Worm (Caenorhabditis elegans) whole organism, L1 larva: ENCODE data around the gene T26C12.2.

ENCODE experiments used
- C04F5.9 ChIP-seq: sonication (generic microtip); optimal IDR thresholded peaks from 2 replicates; lab custom pipeline; 2016; ENCODE audit warnings: missing genetic modification characterization, missing compliant biosample characterization
- C16A3.4 ChIP-seq: fragments of 150-350 bp; optimal IDR thresholded peaks from 2 replicates; lab custom pipeline; 2014; ENCODE audit warnings: missing biosample characterization, missing genetic modification characterization
- C34B4.2 ChIP-seq: sonication (generic microtip); optimal IDR thresholded peaks from 2 replicates; lab custom pipeline; 2017; ENCODE audit warnings: mild to moderate bottlenecking, missing genetic modification characterization, missing compliant biosample characterization
- Y116A8C.19 ChIP-seq: sonication (generic microtip); optimal IDR thresholded peaks from 2 replicates; lab custom pipeline; 2016; ENCODE audit warnings: missing compliant biosample characterization, missing genetic modification characterization, borderline replicate concordance
- alr-1 ChIP-seq: fragments of 200-800 bp; sonication (Bioruptor generic); optimal IDR thresholded peaks from 2 replicates; lab custom pipeline; 2018; ENCODE audit warnings: borderline replicate concordance, mild to moderate bottlenecking, missing genetic modification characterization, missing compliant biosample characterization
- ama-1 ChIP-seq: fragments of 150-350 bp; optimal IDR thresholded peaks from 2 replicates; lab custom pipeline; 2014
- ceh-63 ChIP-seq: fragments of 200-800 bp; sonication (Bioruptor generic); optimal IDR thresholded peaks from 2 replicates; lab custom pipeline; 2018; ENCODE audit warnings: mild to moderate bottlenecking, missing genetic modification characterization, missing compliant biosample characterization
- ceh-82 ChIP-seq, 3 experiments: fragments of 150-350 bp in 1 of 3; sonication (generic microtip) in 2 of 3; optimal IDR thresholded peaks; 2 replicates each; lab custom pipeline; 2014 to 2017; ENCODE audit warnings: missing biosample characterization in 3 of 3, missing genetic modification characterization in 3 of 3
- dsc-1 ChIP-seq: sonication (generic microtip); optimal IDR thresholded peaks from 2 replicates; lab custom pipeline; 2016; ENCODE audit warnings: mild to moderate bottlenecking, missing genetic modification characterization, missing compliant biosample characterization
- efl-1 ChIP-seq, 4 experiments: fragments of 150-350 bp; optimal IDR thresholded peaks in 3 of 4; peaks in 1 of 4; 1 replicate in 1 of 4; 2 replicates in 3 of 4; lab custom pipeline; 2014; ENCODE audit warnings: missing biosample characterization in 2 of 4, missing genetic modification characterization in 2 of 4, missing genetic modification reagents in 2 of 4
- efl-3 ChIP-seq: fragments of 200-800 bp; sonication (Bioruptor generic); optimal IDR thresholded peaks from 2 replicates; lab custom pipeline; 2018; ENCODE audit warnings: mild to moderate bottlenecking, missing genetic modification characterization, missing compliant biosample characterization
- egl-27 ChIP-seq, 2 experiments: fragments of 150-350 bp in 1 of 2; sonication (generic microtip); optimal IDR thresholded peaks; 3 replicates each; lab custom pipeline; 2017 to 2018; ENCODE audit warnings: missing biosample characterization in 2 of 2, missing genetic modification characterization in 2 of 2, missing genetic modification reagents in 2 of 2
- elt-2 ChIP-seq: sonication (generic microtip); optimal IDR thresholded peaks from 2 replicates; lab custom pipeline; 2016; ENCODE audit warnings: missing genetic modification characterization, mild to moderate bottlenecking, inconsistent platforms, missing compliant biosample characterization, missing genetic modification reagents
- ets-5 ChIP-seq: fragments of 200-800 bp; sonication (Bioruptor generic); IDR thresholded peaks from 2 replicates; pipeline ENCODE4 v1.3.6; 2022; ENCODE audit warnings: missing genetic modification characterization, missing compliant biosample characterization
- fkh-10 ChIP-seq: sonication (generic microtip); optimal IDR thresholded peaks from 2 replicates; lab custom pipeline; 2017; ENCODE audit warnings: missing biosample characterization, missing genetic modification reagents, missing genetic modification characterization
- fkh-8 ChIP-seq: sonication (generic microtip); optimal IDR thresholded peaks from 2 replicates; lab custom pipeline; 2016; ENCODE audit warnings: mild to moderate bottlenecking, missing genetic modification characterization, missing compliant biosample characterization
- fos-1 ChIP-seq: fragments of 150-350 bp; optimal IDR thresholded peaks from 2 replicates; lab custom pipeline; 2014; ENCODE audit warnings: missing biosample characterization, missing genetic modification characterization
- grh-1 ChIP-seq: fragments of 200-800 bp; sonication (Bioruptor generic); IDR thresholded peaks from 2 replicates; pipeline ENCODE4 v1.3.6; 2022; ENCODE audit warnings: missing genetic modification reagents, missing genetic modification characterization, missing compliant biosample characterization
- hlh-17 ChIP-seq: fragments of 200-800 bp; sonication (Bioruptor generic); optimal IDR thresholded peaks from 2 replicates; lab custom pipeline; 2018; ENCODE audit warnings: missing genetic modification characterization, mild to moderate bottlenecking, missing compliant biosample characterization, moderate library complexity, borderline replicate concordance
- irx-1 ChIP-seq: sonication (generic microtip); optimal IDR thresholded peaks from 2 replicates; lab custom pipeline; 2016; ENCODE audit warnings: missing genetic modification characterization, missing compliant biosample characterization
- isw-1 ChIP-seq: fragments of 200-800 bp; sonication (Bioruptor generic); IDR thresholded peaks from 2 replicates; pipeline ENCODE4 v1.3.6; 2022; ENCODE audit warnings: missing genetic modification characterization, missing compliant biosample characterization
- jun-1 ChIP-seq: fragments of 150-350 bp; optimal IDR thresholded peaks from 2 replicates; lab custom pipeline; 2014; ENCODE audit warnings: missing biosample characterization, missing genetic modification reagents, missing genetic modification characterization
- lin-14 ChIP-seq: fragments of 200-800 bp; sonication (Bioruptor generic); optimal IDR thresholded peaks from 2 replicates; lab custom pipeline; 2018; ENCODE audit warnings: mild to moderate bottlenecking, missing genetic modification characterization, moderate library complexity, missing compliant biosample characterization
- lin-35 ChIP-seq, 2 experiments: fragments of 150-350 bp; optimal IDR thresholded peaks; 2 replicates each; lab custom pipeline; 2014; ENCODE audit warnings: missing biosample characterization in 2 of 2, missing genetic modification characterization in 2 of 2, missing genetic modification reagents in 2 of 2
- lir-3 ChIP-seq: sonication (generic microtip); optimal IDR thresholded peaks from 2 replicates; lab custom pipeline; 2016; ENCODE audit warnings: mild to moderate bottlenecking, missing genetic modification characterization, moderate library complexity, missing compliant biosample characterization; ENCODE audit not compliant: poor library complexity
- lsy-2 ChIP-seq, 2 experiments: fragments of 150-350 bp; optimal IDR thresholded peaks; 2 replicates each; lab custom pipeline; 2014; ENCODE audit warnings: missing biosample characterization in 2 of 2, missing genetic modification characterization in 2 of 2
- mab-9 ChIP-seq: fragments of 200-800 bp; sonication (Bioruptor generic); IDR thresholded peaks from 2 replicates; pipeline ENCODE4 v1.3.6; 2022; ENCODE audit warnings: missing genetic modification reagents, missing genetic modification characterization, missing compliant biosample characterization
- mep-1 ChIP-seq: fragments of 150-350 bp; optimal IDR thresholded peaks from 2 replicates; lab custom pipeline; 2014; ENCODE audit warnings: missing biosample characterization, missing genetic modification characterization
- nhr-12 ChIP-seq: sonication (generic microtip); optimal IDR thresholded peaks from 2 replicates; lab custom pipeline; 2017; ENCODE audit warnings: missing biosample characterization, missing genetic modification characterization
- nhr-19 ChIP-seq: fragments of 200-800 bp; sonication (Bioruptor generic); conservative IDR thresholded peaks from 2 replicates; pipeline ENCODE4 v1.3.6; 2022; ENCODE audit warnings: missing genetic modification characterization, missing compliant biosample characterization
- nhr-20 ChIP-seq: sonication (generic microtip); optimal IDR thresholded peaks from 2 replicates; lab custom pipeline; 2016; ENCODE audit warnings: mild to moderate bottlenecking, missing genetic modification characterization, missing compliant biosample characterization
- nhr-237 ChIP-seq: fragments of 150-350 bp; optimal IDR thresholded peaks from 2 replicates; lab custom pipeline; 2014; ENCODE audit warnings: missing biosample characterization, missing genetic modification characterization
- nhr-28 ChIP-seq: fragments of 150-350 bp; optimal IDR thresholded peaks from 2 replicates; lab custom pipeline; 2014; ENCODE audit warnings: missing biosample characterization, missing genetic modification characterization
- nhr-76 ChIP-seq: sonication (generic microtip); optimal IDR thresholded peaks from 2 replicates; lab custom pipeline; 2017; ENCODE audit warnings: missing biosample characterization, missing genetic modification characterization
- nhr-77 ChIP-seq: fragments of 150-350 bp; optimal IDR thresholded peaks from 2 replicates; lab custom pipeline; 2014; ENCODE audit warnings: missing biosample characterization, missing genetic modification characterization
- nhr-85 ChIP-seq: sonication (generic microtip); peaks from one replicate; lab custom pipeline; 2016; ENCODE audit warnings: missing genetic modification characterization, inconsistent platforms, missing compliant biosample characterization
- nhr-90 ChIP-seq: sonication (generic microtip); optimal IDR thresholded peaks from 2 replicates; lab custom pipeline; 2016; ENCODE audit warnings: mild to moderate bottlenecking, missing genetic modification characterization, missing compliant biosample characterization; ENCODE audit not compliant: poor library complexity
- pag-3 ChIP-seq: sonication (generic microtip); optimal IDR thresholded peaks from 2 replicates; lab custom pipeline; 2017; ENCODE audit warnings: missing genetic modification characterization, mild to moderate bottlenecking, missing compliant biosample characterization, antibody characterized with exemption, borderline replicate concordance; ENCODE audit not compliant: insufficient read depth
- pax-3 ChIP-seq: fragments of 200-800 bp; sonication (Bioruptor generic); optimal IDR thresholded peaks from 2 replicates; lab custom pipeline; 2018; ENCODE audit warnings: mild to moderate bottlenecking, missing genetic modification characterization, moderate library complexity, missing compliant biosample characterization
- rnt-1 ChIP-seq: sonication (generic microtip); optimal IDR thresholded peaks from 2 replicates; lab custom pipeline; 2016; ENCODE audit warnings: mild to moderate bottlenecking, missing genetic modification characterization, moderate library complexity, missing compliant biosample characterization
- snpc-4 ChIP-seq: fragments of 150-350 bp; optimal IDR thresholded peaks from 2 replicates; lab custom pipeline; 2014; ENCODE audit warnings: missing biosample characterization, missing genetic modification characterization
- sox-4 ChIP-seq: sonication (generic microtip); optimal IDR thresholded peaks from 2 replicates; lab custom pipeline; 2016; ENCODE audit warnings: missing genetic modification characterization, missing compliant biosample characterization
- sup-37 ChIP-seq: fragments of 200-800 bp; sonication (Bioruptor generic); optimal IDR thresholded peaks from 2 replicates; lab custom pipeline; 2018; ENCODE audit warnings: mild to moderate bottlenecking, missing genetic modification characterization, missing compliant biosample characterization
- swsn-7 ChIP-seq: sonication (generic microtip); optimal IDR thresholded peaks from 2 replicates; lab custom pipeline; 2016; ENCODE audit warnings: missing genetic modification characterization, missing compliant biosample characterization
- tlp-1 ChIP-seq: fragments of 150-350 bp; optimal IDR thresholded peaks from 2 replicates; lab custom pipeline; 2014; ENCODE audit warnings: missing biosample characterization, missing genetic modification characterization
- unc-130 ChIP-seq: fragments of 150-350 bp; optimal IDR thresholded peaks from 2 replicates; lab custom pipeline; 2017; ENCODE audit warnings: missing biosample characterization, missing genetic modification characterization, inconsistent platforms
- unc-30 ChIP-seq: sonication (generic microtip); optimal IDR thresholded peaks from 2 replicates; lab custom pipeline; 2017; ENCODE audit warnings: missing biosample characterization, missing genetic modification characterization
- unc-86 ChIP-seq: sonication (generic microtip); optimal IDR thresholded peaks from 2 replicates; lab custom pipeline; 2016; ENCODE audit warnings: missing genetic modification characterization, missing compliant biosample characterization
- unc-98 ChIP-seq: fragments of 200-800 bp; sonication (Bioruptor generic); IDR thresholded peaks from 2 replicates; pipeline ENCODE4 v1.3.6; 2022; ENCODE audit warnings: missing genetic modification characterization, missing compliant biosample characterization
- xbp-1 ChIP-seq: sonication (generic microtip); optimal IDR thresholded peaks from 2 replicates; lab custom pipeline; 2016; ENCODE audit warnings: missing genetic modification characterization, missing compliant biosample characterization
- zag-1 ChIP-seq: fragments of 150-350 bp; optimal IDR thresholded peaks from 2 replicates; lab custom pipeline; 2014; ENCODE audit warnings: missing biosample characterization, missing genetic modification characterization
- zip-4 ChIP-seq: fragments of 200-800 bp; sonication (Bioruptor generic); optimal IDR thresholded peaks from 2 replicates; lab custom pipeline; 2018; ENCODE audit warnings: mild to moderate bottlenecking, missing genetic modification characterization, moderate library complexity, missing compliant biosample characterization

The T26C12.2 gene

DNA sequence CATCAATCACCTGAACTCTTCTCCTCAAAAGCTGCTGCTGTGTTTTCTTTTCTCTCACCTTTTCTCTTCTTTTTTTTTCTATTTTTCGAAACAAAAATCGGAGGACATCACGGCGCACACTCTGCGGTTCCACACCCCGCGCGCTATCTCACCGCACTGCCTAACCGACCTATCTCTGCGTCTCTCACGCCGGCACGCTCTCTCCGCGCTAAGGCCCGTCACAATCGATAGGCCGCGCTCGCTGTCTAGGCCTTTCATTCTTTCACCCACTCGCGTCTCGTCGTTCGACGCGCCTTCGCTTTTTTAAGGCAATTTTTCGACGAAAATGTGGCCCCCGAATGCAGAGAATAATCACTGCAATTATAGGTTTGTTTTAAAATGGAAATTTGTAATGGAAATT lies 45.7 kb upstream of the T26C12.2 start, which contains the start of gene zip-11:
zip-11 (plus strand) TSS at position 34 of the 400 bp plus-strand sequence.
- TF ChIP-seq mab-9 (GFP tag; lab: Robert Waterston, UW) (no peak), unc-130 (tag; lab: Kevin White, UChicago) (no peak), nhr-19 (GFP tag; lab: Robert Waterston, UW) (peak; percentile 77), zip-4 (GFP tag; lab: Kevin White, UChicago) (no peak), lir-3 (no peak), pag-3 (tag; lab: Kevin White, UChicago) (no peak), jun-1 (peak; percentile 42), tlp-1 (tag; lab: Kevin White, UChicago) (no peak), snpc-4 (tag; lab: Kevin White, UChicago) (peak; percentile 10), sup-37 (peak; percentile 41), nhr-12 (tag; lab: Kevin White, UChicago) (no peak), ama-1 (lab: Kevin White, UChicago) (no peak), rnt-1 (tag; lab: Kevin White, UChicago) (peak; percentile 91), nhr-90 (tag; lab: Kevin White, UChicago) (peak; percentile 69), lin-14 (GFP tag; lab: Kevin White, UChicago) (peak; percentile 95), mep-1 (tag; lab: Kevin White, UChicago) (peak; percentile 61), swsn-7 (peak; percentile 63), elt-2 (tag; lab: Kevin White, UChicago) (no peak), isw-1 (GFP tag; lab: Robert Waterston, UW) (peak; percentile 34), nhr-28 (tag; lab: Kevin White, UChicago) (no peak), nhr-77 (tag; lab: Kevin White, UChicago) (peak; percentile 16), irx-1 (peak; percentile 33), nhr-20 (tag; lab: Kevin White, UChicago) (peak; percentile 75), nhr-237 (tag; lab: Kevin White, UChicago) (no peak), egl-27 (tag; optimal IDR thresholded peaks at IDR 0.05; lab: Kevin White, UChicago) (no peak), xbp-1 (tag; lab: Kevin White, UChicago) (peak; percentile 50), C16A3.4 (no peak), nhr-76 (tag; lab: Kevin White, UChicago) (no peak), sox-4 (tag; lab: Kevin White, UChicago) (no peak), unc-86 (tag; lab: Kevin White, UChicago) (peak; percentile 22), dsc-1 (tag; lab: Kevin White, UChicago) (peak; percentile 29), alr-1 (tag; lab: Kevin White, UChicago) (no peak), C04F5.9 (tag; lab: Kevin White, UChicago) (peak; percentile 8), Y116A8C.19 (tag; lab: Kevin White, UChicago) (no peak), ceh-63 (GFP tag; lab: Kevin White, UChicago) (no peak), hlh-17 (GFP tag; lab: Kevin White, UChicago) (no peak), ets-5 (GFP tag; lab: Robert Waterston, UW) (no peak), zag-1 (tag; lab: Kevin White, UChicago) (no peak), pax-3 (tag; lab: Kevin White, UChicago) (no peak), C34B4.2 (tag; lab: Kevin White, UChicago) (no peak), nhr-85 (tag; lab: Kevin White, UChicago) (peak; percentile 62), ceh-82 (tag; optimal IDR thresholded peaks at IDR 0.05; lab: Kevin White, UChicago) (peak; percentile 36 to 65 (median 63)), fos-1 (tag; lab: Kevin White, UChicago) (peak; percentile 2), lsy-2 (tag; optimal IDR thresholded peaks at IDR 0.05; lab: Kevin White, UChicago) (peak; percentile 64 to 78), efl-1 (optimal IDR thresholded peaks at IDR 0.05; lab: Kevin White, UChicago) (peak; percentile 69 to 79), efl-1 (GFP tag; optimal IDR thresholded peaks at IDR 0.05 in 1 of 2; lab: Kevin White, UChicago) (peak; percentile 59 to 96), fkh-8 (peak; percentile 12), lin-35 (GFP tag; optimal IDR thresholded peaks at IDR 0.05; lab: Kevin White, UChicago) (peak; percentile 35 to 47), efl-3 (GFP tag; lab: Kevin White, UChicago) (no peak), unc-30 (tag; lab: Kevin White, UChicago) (no peak), unc-98 (GFP tag; lab: Robert Waterston, UW) (peak; percentile 28; the same call in 1 of the 2 replicates), fkh-10 (GFP tag; lab: Kevin White, UChicago) (no peak), grh-1 (GFP tag; lab: Robert Waterston, UW) (peak; percentile 62)
